Worm (Caenorhabditis elegans): ENCODE results near the gene T07G12.3.

Gene T07G12.3

ce11 chrIV:10584237-10584636, 50.5 kb downstream of the T07G12.3 start, which contains the start of gene oac-8:
oac-8 (plus strand) TSS chrIV:10584537.
- TF ChIP-seq ama-1 (optimal IDR thresholded peaks at IDR 0.05) (no peak), scrt-1 (GFP tag; IDR thresholded peaks at IDR 0.05) (no peak), tbx-37 (GFP tag; conservative IDR thresholded peaks at IDR 0.05) (no peak), tra-4 (tag; optimal IDR thresholded peaks at IDR 0.05) (no peak), B0310.2 (tag; optimal IDR thresholded peaks at IDR 0.05) (no peak), ets-7 (tag; optimal IDR thresholded peaks at IDR 0.05) (no peak), sea-1 (GFP tag; conservative IDR thresholded peaks at IDR 0.05) (no peak), hnd-1 (tag; optimal IDR thresholded peaks at IDR 0.05) (no peak), aly-1 (tag; optimal IDR thresholded peaks at IDR 0.05) (no peak), ceh-13 (GFP tag; optimal IDR thresholded peaks at IDR 0.05) (no peak), hmbx-1 (tag; optimal IDR thresholded peaks at IDR 0.05) (no peak), flt-1 (GFP tag; IDR thresholded peaks at IDR 0.05) (no peak), tbx-11 (GFP tag; IDR thresholded peaks at IDR 0.05) (no peak), ceh-36 (tag; optimal IDR thresholded peaks at IDR 0.05) (no peak), F13C5.2 (tag; optimal IDR thresholded peaks at IDR 0.05) (no peak)
